Worm (Caenorhabditis elegans) whole organism, L4 larva: Measurements from ENCODE around the gene C05G5.7.

ENCODE experiments used
- F49E8.2 ChIP-seq: sonication (generic microtip); optimal IDR thresholded peaks from 2 replicates; lab custom pipeline; 2016; ENCODE audit warnings: missing compliant biosample characterization, mild to moderate bottlenecking, missing genetic modification characterization, borderline replicate concordance
- ZK337.2 ChIP-seq: fragments of 200-800 bp; sonication (Bioruptor generic); IDR thresholded peaks from 2 replicates; pipeline ENCODE4 v1.3.6; 2022; ENCODE audit warnings: missing genetic modification reagents, missing genetic modification characterization, missing compliant biosample characterization
- ZK546.5 ChIP-seq, 2 experiments: sonication (generic microtip); optimal IDR thresholded peaks; 2 replicates each; lab custom pipeline; 2017; ENCODE audit warnings: missing biosample characterization in 2 of 2, missing genetic modification characterization in 2 of 2
- aha-1 ChIP-seq: fragments of 150-350 bp; peaks from one replicate; lab custom pipeline; 2014; ENCODE audit warnings: missing biosample characterization, missing genetic modification characterization
- aly-2 ChIP-seq: sonication (generic microtip); optimal IDR thresholded peaks from 2 replicates; lab custom pipeline; 2018; ENCODE audit warnings: missing biosample characterization, missing genetic modification characterization
- arid-1 ChIP-seq: fragments of 200-800 bp; sonication (Bioruptor generic); conservative IDR thresholded peaks from 2 replicates; pipeline ENCODE4 v1.3.6; 2022; ENCODE audit warnings: missing genetic modification reagents, missing genetic modification characterization, missing compliant biosample characterization
- ceh-32 ChIP-seq: sonication (generic microtip); optimal IDR thresholded peaks from 2 replicates; lab custom pipeline; 2016; ENCODE audit warnings: mild to moderate bottlenecking, missing genetic modification characterization, missing compliant biosample characterization; ENCODE audit not compliant: poor library complexity
- ceh-44 ChIP-seq: fragments of 200-800 bp; sonication (Bioruptor generic); IDR thresholded peaks from 2 replicates; pipeline ENCODE4 v1.3.6; 2022; ENCODE audit warnings: missing genetic modification reagents, missing genetic modification characterization, missing compliant biosample characterization
- ceh-62 ChIP-seq: sonication (generic microtip); optimal IDR thresholded peaks from 2 replicates; lab custom pipeline; 2017; ENCODE audit warnings: missing biosample characterization, missing genetic modification characterization
- cey-2 ChIP-seq: sonication (generic microtip); optimal IDR thresholded peaks from 3 replicates; lab custom pipeline; 2017; ENCODE audit warnings: missing genetic modification characterization, mild to moderate bottlenecking, missing compliant biosample characterization, antibody characterized with exemption, borderline replicate concordance; ENCODE audit not compliant: insufficient read depth
- daf-8 ChIP-seq: fragments of 200-800 bp; sonication (Bioruptor generic); IDR thresholded peaks from 2 replicates; pipeline ENCODE4 v1.3.6; 2022; ENCODE audit warnings: missing genetic modification characterization, missing compliant biosample characterization
- dmd-6 ChIP-seq: fragments of 200-800 bp; sonication (Bioruptor generic); IDR thresholded peaks from 2 replicates; pipeline ENCODE4 v1.3.6; 2022; ENCODE audit warnings: missing genetic modification reagents, missing genetic modification characterization, missing compliant biosample characterization
- dmd-9 ChIP-seq: fragments of 200-800 bp; sonication (Bioruptor generic); IDR thresholded peaks from 2 replicates; pipeline ENCODE4 v1.3.6; 2022; ENCODE audit warnings: missing genetic modification reagents, missing genetic modification characterization, missing compliant biosample characterization
- dpl-1 ChIP-seq: fragments of 150-350 bp; optimal IDR thresholded peaks from 2 replicates; lab custom pipeline; 2014; ENCODE audit warnings: missing biosample characterization, missing genetic modification reagents, missing genetic modification characterization
- dve-1 ChIP-seq: sonication (generic microtip); optimal IDR thresholded peaks from 2 replicates; lab custom pipeline; 2017; ENCODE audit warnings: antibody characterized with exemption, mild to moderate bottlenecking, missing genetic modification characterization, missing compliant biosample characterization; ENCODE audit not compliant: insufficient read depth
- gei-8 ChIP-seq: fragments of 200-800 bp; sonication (Bioruptor generic); optimal IDR thresholded peaks from 2 replicates; lab custom pipeline; 2018; ENCODE audit warnings: mild to moderate bottlenecking, missing genetic modification characterization, missing compliant biosample characterization
- hlh-11 ChIP-seq: fragments of 200-800 bp; sonication (Bioruptor generic); optimal IDR thresholded peaks from 2 replicates; lab custom pipeline; 2018; ENCODE audit warnings: mild to moderate bottlenecking, missing genetic modification characterization, missing compliant biosample characterization
- hmg-1.1 ChIP-seq: fragments of 200-800 bp; sonication (Bioruptor generic); IDR thresholded peaks from 2 replicates; pipeline ENCODE4 v1.3.6; 2022; ENCODE audit warnings: missing genetic modification reagents, missing genetic modification characterization, missing compliant biosample characterization
- jun-1 ChIP-seq: fragments of 150-350 bp; optimal IDR thresholded peaks from 2 replicates; lab custom pipeline; 2014; ENCODE audit warnings: missing biosample characterization, missing genetic modification reagents, missing genetic modification characterization
- lin-1 ChIP-seq: fragments of 200-800 bp; sonication (Bioruptor generic); IDR thresholded peaks from 2 replicates; pipeline ENCODE4 v1.3.6; 2022; ENCODE audit warnings: missing genetic modification reagents, missing genetic modification characterization, missing compliant biosample characterization
- lin-15B ChIP-seq: fragments of 150-350 bp; sonication (generic microtip); optimal IDR thresholded peaks from 3 replicates; lab custom pipeline; 2014; ENCODE audit warnings: missing biosample characterization, missing genetic modification characterization
- lin-29 ChIP-seq: fragments of 200-800 bp; sonication (Bioruptor generic); IDR thresholded peaks from 2 replicates; pipeline ENCODE4 v1.3.6; 2022; ENCODE audit warnings: missing genetic modification reagents, missing genetic modification characterization, missing compliant biosample characterization
- lir-3 ChIP-seq: sonication (generic microtip); optimal IDR thresholded peaks from 2 replicates; lab custom pipeline; 2016; ENCODE audit warnings: mild to moderate bottlenecking, missing genetic modification characterization, missing compliant biosample characterization
- lsy-2 ChIP-seq, 2 experiments: fragments of 150-350 bp in 1 of 2; sonication (generic microtip) in 1 of 2; optimal IDR thresholded peaks; 2 replicates each; lab custom pipeline; 2014 to 2017; ENCODE audit warnings: missing biosample characterization in 2 of 2, missing genetic modification characterization in 2 of 2
- madf-5 ChIP-seq, 2 experiments: fragments of 200-800 bp; sonication (Bioruptor generic); IDR thresholded peaks; 2 replicates each; pipeline ENCODE4 v1.3.6; 2022; ENCODE audit warnings: missing compliant biosample characterization in 2 of 2, missing genetic modification characterization in 2 of 2
- mdt-29 ChIP-seq: fragments of 200-800 bp; sonication (Bioruptor generic); IDR thresholded peaks from 2 replicates; pipeline ENCODE4 v1.3.6; 2022; ENCODE audit warnings: missing genetic modification reagents, missing genetic modification characterization, missing compliant biosample characterization
- nhr-10 ChIP-seq: fragments of 150-350 bp; optimal IDR thresholded peaks from 2 replicates; lab custom pipeline; 2014; ENCODE audit warnings: missing biosample characterization, missing genetic modification characterization
- nhr-237 ChIP-seq: sonication (generic microtip); optimal IDR thresholded peaks from 2 replicates; lab custom pipeline; 2017; ENCODE audit warnings: missing biosample characterization, missing genetic modification characterization
- nhr-25 ChIP-seq: sonication (generic microtip); optimal IDR thresholded peaks from 2 replicates; lab custom pipeline; 2017; ENCODE audit warnings: missing genetic modification characterization, mild to moderate bottlenecking, missing compliant biosample characterization, antibody characterized with exemption, moderate library complexity, borderline replicate concordance; ENCODE audit not compliant: insufficient read depth
- nhr-28 ChIP-seq: fragments of 150-350 bp; optimal IDR thresholded peaks from 2 replicates; lab custom pipeline; 2014; ENCODE audit warnings: missing biosample characterization, missing genetic modification characterization
- nhr-48 ChIP-seq: sonication (generic microtip); optimal IDR thresholded peaks from 2 replicates; lab custom pipeline; 2016; ENCODE audit warnings: mild to moderate bottlenecking, missing genetic modification characterization, missing compliant biosample characterization
- nhr-6 ChIP-seq: fragments of 150-350 bp; optimal IDR thresholded peaks from 2 replicates; lab custom pipeline; 2014; ENCODE audit warnings: missing biosample characterization, missing genetic modification characterization
- nhr-76 ChIP-seq: fragments of 150-350 bp; optimal IDR thresholded peaks from 2 replicates; lab custom pipeline; 2014; ENCODE audit warnings: missing biosample characterization, missing genetic modification characterization
- nhr-77 ChIP-seq: fragments of 150-350 bp; optimal IDR thresholded peaks from 2 replicates; lab custom pipeline; 2014; ENCODE audit warnings: missing biosample characterization, missing genetic modification characterization
- pha-4 ChIP-seq, 2 experiments: fragments of 150-350 bp in 1 of 2; fragments of 200-800 bp in 1 of 2; sonication (Bioruptor generic) in 1 of 2; IDR thresholded peaks in 1 of 2; optimal IDR thresholded peaks in 1 of 2; 2 replicates each; pipeline versions ENCODE4 v1.3.6 to Lab custom; 2014 to 2022; ENCODE audit warnings: missing genetic modification characterization in 2 of 2, missing genetic modification reagents in 2 of 2, missing biosample characterization in 1 of 2, missing compliant biosample characterization in 1 of 2
- saeg-2 ChIP-seq: fragments of 200-800 bp; sonication (Bioruptor generic); IDR thresholded peaks from 2 replicates; pipeline ENCODE4 v1.3.6; 2022; ENCODE audit warnings: missing genetic modification reagents, missing genetic modification characterization, missing compliant biosample characterization
- sdz-12 ChIP-seq: fragments of 200-800 bp; sonication (Bioruptor generic); optimal IDR thresholded peaks from 2 replicates; lab custom pipeline; 2018; ENCODE audit warnings: mild to moderate bottlenecking, missing genetic modification characterization, missing compliant biosample characterization
- set-16 ChIP-seq: fragments of 200-800 bp; sonication (Bioruptor generic); IDR thresholded peaks from 2 replicates; pipeline ENCODE4 v1.3.6; 2022; ENCODE audit warnings: missing genetic modification reagents, missing genetic modification characterization, missing compliant biosample characterization
- skn-1 ChIP-seq: fragments of 150-350 bp; optimal IDR thresholded peaks from 2 replicates; lab custom pipeline; 2014; ENCODE audit warnings: missing biosample characterization, missing genetic modification characterization
- spr-1 ChIP-seq: sonication (generic microtip); optimal IDR thresholded peaks from 2 replicates; lab custom pipeline; 2016; ENCODE audit warnings: mild to moderate bottlenecking, missing genetic modification characterization, missing compliant biosample characterization
- tag-97 ChIP-seq: fragments of 200-800 bp; sonication (Bioruptor generic); IDR thresholded peaks from 2 replicates; pipeline ENCODE4 v1.3.6; 2022; ENCODE audit warnings: missing genetic modification characterization, missing compliant biosample characterization
- tra-1 ChIP-seq: fragments of 200-800 bp; sonication (Bioruptor generic); IDR thresholded peaks from 2 replicates; pipeline ENCODE4 v1.3.6; 2022; ENCODE audit warnings: missing genetic modification reagents, missing genetic modification characterization, missing compliant biosample characterization
- unc-130 ChIP-seq: sonication (generic microtip); optimal IDR thresholded peaks from 2 replicates; lab custom pipeline; 2016; ENCODE audit warnings: missing genetic modification reagents, missing genetic modification characterization, missing compliant biosample characterization
- unc-62 ChIP-seq, 3 experiments: fragments of 150-350 bp in 1 of 3; sonication (generic microtip); optimal IDR thresholded peaks in 2 of 3; peaks in 1 of 3; 1 replicate in 1 of 3; 2 replicates in 2 of 3; lab custom pipeline; 2014 to 2017; ENCODE audit warnings: missing biosample characterization in 3 of 3, missing genetic modification characterization in 3 of 3, missing genetic modification reagents in 3 of 3, missing genotype in 1 of 3
- zfp-2 ChIP-seq: sonication (generic microtip); optimal IDR thresholded peaks from 2 replicates; lab custom pipeline; 2016; ENCODE audit warnings: mild to moderate bottlenecking, missing genetic modification characterization, missing compliant biosample characterization
- zfp-3 ChIP-seq: fragments of 200-800 bp; sonication (Bioruptor generic); conservative IDR thresholded peaks from 2 replicates; pipeline ENCODE4 v1.3.6; 2022; ENCODE audit warnings: missing genetic modification reagents, missing genetic modification characterization, missing compliant biosample characterization
- zip-2 ChIP-seq: fragments of 150-350 bp; optimal IDR thresholded peaks from 2 replicates; lab custom pipeline; 2014; ENCODE audit warnings: missing biosample characterization, missing genetic modification characterization
- ztf-11 ChIP-seq: fragments of 150-350 bp; optimal IDR thresholded peaks from 2 replicates; lab custom pipeline; 2014; ENCODE audit warnings: missing biosample characterization, missing genetic modification characterization
- ztf-7 ChIP-seq: fragments of 150-350 bp; optimal IDR thresholded peaks from 2 replicates; lab custom pipeline; 2014; ENCODE audit warnings: missing biosample characterization, missing genetic modification characterization

The C05G5.7 gene

DNA sequence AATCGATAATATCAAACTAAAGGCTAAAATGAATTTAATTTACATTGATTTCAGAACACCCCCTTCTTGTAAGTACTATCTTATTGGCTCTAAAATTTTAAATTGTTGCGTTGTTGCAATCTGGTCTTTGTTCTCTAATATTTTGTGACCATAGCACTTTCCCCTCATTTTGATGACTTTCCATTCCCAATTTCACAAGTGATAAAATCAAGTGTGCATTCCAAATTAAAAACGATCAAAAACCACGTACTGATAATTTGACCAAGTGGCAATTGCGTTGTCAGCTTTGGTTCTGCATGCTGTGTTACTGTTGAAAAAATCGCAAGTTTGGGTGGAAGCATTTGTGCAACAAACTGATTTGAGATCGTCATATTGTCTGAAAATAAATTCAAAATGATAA, 26.8 kb upstream of the C05G5.7 start (continued):
- TF ChIP-seq nhr-77 (tag; lab: Kevin White, UChicago) (no peak), cey-2 (tag; lab: Kevin White, UChicago) (no peak), lir-3 (tag; lab: Kevin White, UChicago) (no peak), aha-1 (tag; lab: Kevin White, UChicago) (peak; percentile 63), nhr-10 (no peak), lin-1 (GFP tag; lab: Robert Waterston, UW) (no peak), nhr-48 (no peak), dmd-6 (GFP tag; lab: Robert Waterston, UW) (peak; percentile 52), nhr-76 (tag; lab: Kevin White, UChicago) (no peak), tag-97 (no peak), ceh-62 (no peak), dmd-9 (no peak), nhr-28 (tag; lab: Kevin White, UChicago) (peak; percentile 40), nhr-237 (tag; lab: Kevin White, UChicago) (no peak), dve-1 (tag; lab: Kevin White, UChicago) (peak; percentile 1), nhr-25 (tag; lab: Kevin White, UChicago) (no peak), hlh-11 (tag; lab: Kevin White, UChicago) (peak; percentile 6), lsy-2 (tag; optimal IDR thresholded peaks at IDR 0.05; lab: Kevin White, UChicago) (no peak), ztf-7 (tag; lab: Kevin White, UChicago) (no peak), F49E8.2 (tag; lab: Kevin White, UChicago) (no peak), set-16 (GFP tag; lab: Robert Waterston, UW) (no peak), ZK546.5 (tag; optimal IDR thresholded peaks at IDR 0.05; lab: Kevin White, UChicago) (no peak), madf-5 (GFP tag; IDR thresholded peaks at IDR 0.05; lab: Robert Waterston, UW) (no peak), zfp-2 (tag; lab: Kevin White, UChicago) (no peak), unc-62 (GFP tag; optimal IDR thresholded peaks at IDR 0.05 in 1 of 2; lab: Kevin White, UChicago) (no peak), unc-62 (tag; optimal IDR thresholded peaks at IDR 0.05; lab: Kevin White, UChicago) (no peak)

DNA sequence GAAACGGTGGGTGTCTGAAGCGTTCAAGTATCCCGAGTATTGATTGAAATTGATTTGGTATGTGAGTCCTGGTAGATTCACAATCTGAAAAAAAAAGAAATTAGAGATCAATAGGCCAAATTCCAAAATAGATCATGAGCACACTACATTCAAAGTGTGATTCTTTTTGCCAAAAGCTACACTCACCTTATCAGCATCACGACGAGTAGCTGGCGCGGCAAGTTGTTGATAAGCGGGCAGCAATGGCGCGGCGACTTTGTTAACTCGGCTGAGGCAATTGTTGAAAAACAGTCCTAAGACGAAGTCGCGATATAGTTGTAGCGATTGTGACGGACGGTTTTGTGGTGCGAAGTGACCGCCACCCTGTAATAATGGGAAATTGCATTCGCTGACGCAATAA, 25.4 kb upstream of the C05G5.7 start:
- TF ChIP-seq zfp-3 (GFP tag; lab: Robert Waterston, UW), result no peak
- TF ChIP-seq dpl-1, result no peak
- TF ChIP-seq pha-4 (GFP tag; IDR thresholded peaks at IDR 0.05; lab: Robert Waterston, UW), result no peak
- TF ChIP-seq pha-4 (tag; optimal IDR thresholded peaks at IDR 0.05; lab: Kevin White, UChicago), result no peak
- TF ChIP-seq zfp-2 (tag; lab: Kevin White, UChicago), result no peak
- no peak for TF ChIP-seq tra-1 (GFP tag; lab: Robert Waterston, UW)
- TF ChIP-seq dve-1 (tag; lab: Kevin White, UChicago), result peak; percentile 31
- TF ChIP-seq saeg-2 (GFP tag; lab: Robert Waterston, UW), result no peak
- peak; percentile 9 for TF ChIP-seq aha-1 (tag; lab: Kevin White, UChicago)
- no peak for TF ChIP-seq daf-8 (GFP tag; lab: Robert Waterston, UW)
- TF ChIP-seq ZK337.2 (GFP tag; lab: Robert Waterston, UW), result no peak
- no peak for TF ChIP-seq aly-2 (tag; lab: Kevin White, UChicago)
- no peak for TF ChIP-seq dmd-9
- no peak for TF ChIP-seq tag-97
- no peak for TF ChIP-seq unc-130 (GFP tag; lab: Kevin White, UChicago)
- no peak for TF ChIP-seq sdz-12
- TF ChIP-seq hlh-11 (tag; lab: Kevin White, UChicago), result peak; percentile 56
- TF ChIP-seq nhr-28 (tag; lab: Kevin White, UChicago), result peak; percentile 79
- no peak for TF ChIP-seq skn-1 (tag; lab: Kevin White, UChicago)
- TF ChIP-seq lin-15B (tag; lab: Kevin White, UChicago), result no peak
- TF ChIP-seq lin-29 (GFP tag; lab: Robert Waterston, UW), result no peak
- TF ChIP-seq spr-1 (tag; lab: Kevin White, UChicago), result no peak
- TF ChIP-seq gei-8 (GFP tag; lab: Kevin White, UChicago), result no peak
- TF ChIP-seq set-16 (GFP tag; lab: Robert Waterston, UW), result no peak
- TF ChIP-seq ceh-44 (GFP tag; lab: Robert Waterston, UW), result no peak
- no peak for TF ChIP-seq zip-2 (tag; lab: Kevin White, UChicago)
- TF ChIP-seq nhr-6 (tag; lab: Kevin White, UChicago), result no peak
- no peak for TF ChIP-seq arid-1 (GFP tag; lab: Robert Waterston, UW)
- no peak for TF ChIP-seq ztf-11 (tag; lab: Kevin White, UChicago)
- no peak for TF ChIP-seq ceh-32 (tag; lab: Kevin White, UChicago)
- no peak for TF ChIP-seq jun-1 (tag; lab: Kevin White, UChicago)
- no peak for TF ChIP-seq mdt-29 (GFP tag; lab: Robert Waterston, UW)
- TF ChIP-seq hmg-1.1 (GFP tag; lab: Robert Waterston, UW), result no peak
- TF ChIP-seq nhr-76 (tag; lab: Kevin White, UChicago), result no peak
